Fruit fly (Drosophila melanogaster) whole organism, prepupa: ENCODE measurements around the gene Cyp313b1.

Source experiments
- CG11762 ChIP-seq: fragments of 200-800 bp; sonication (Bioruptor generic); optimal IDR thresholded peaks from 3 replicates; lab custom pipeline; 2016; ENCODE audit warnings: missing biosample characterization, missing genetic modification characterization; ENCODE audit not compliant: insufficient read depth
- CG16779 ChIP-seq: fragments of 200-800 bp; sonication (Bioruptor generic); optimal IDR thresholded peaks from 3 replicates; lab custom pipeline; 2017; ENCODE audit warnings: missing biosample characterization, mild to moderate bottlenecking, missing genetic modification characterization
- CG31627 ChIP-seq: fragments of 200-800 bp; sonication (Bioruptor generic); optimal IDR thresholded peaks from 3 replicates; lab custom pipeline; 2016; ENCODE audit warnings: missing biosample characterization, missing genetic modification characterization
- acj6 ChIP-seq: fragments of 200-800 bp; sonication (Bioruptor generic); optimal IDR thresholded peaks from 3 replicates; lab custom pipeline; 2016; ENCODE audit warnings: missing biosample characterization, missing genetic modification characterization
- dac ChIP-seq: fragments of 200-800 bp; sonication (Bioruptor generic); optimal IDR thresholded peaks from 2 replicates; lab custom pipeline; 2017; ENCODE audit warnings: missing biosample characterization, mild to moderate bottlenecking, missing genetic modification characterization
- esn ChIP-seq: fragments of 200-800 bp; sonication (Bioruptor generic); optimal IDR thresholded peaks from 2 replicates; lab custom pipeline; 2016; ENCODE audit warnings: missing biosample characterization, mild to moderate bottlenecking, missing genetic modification characterization, moderate library complexity
- fd85E ChIP-seq: fragments of 200-800 bp; sonication (Bioruptor generic); optimal IDR thresholded peaks from 3 replicates; lab custom pipeline; 2016; ENCODE audit warnings: missing biosample characterization, missing genetic modification characterization
- topi ChIP-seq: fragments of 200-800 bp; sonication (Bioruptor generic); optimal IDR thresholded peaks from 3 replicates; lab custom pipeline; 2016; ENCODE audit warnings: missing biosample characterization, missing genetic modification characterization

DNA sequence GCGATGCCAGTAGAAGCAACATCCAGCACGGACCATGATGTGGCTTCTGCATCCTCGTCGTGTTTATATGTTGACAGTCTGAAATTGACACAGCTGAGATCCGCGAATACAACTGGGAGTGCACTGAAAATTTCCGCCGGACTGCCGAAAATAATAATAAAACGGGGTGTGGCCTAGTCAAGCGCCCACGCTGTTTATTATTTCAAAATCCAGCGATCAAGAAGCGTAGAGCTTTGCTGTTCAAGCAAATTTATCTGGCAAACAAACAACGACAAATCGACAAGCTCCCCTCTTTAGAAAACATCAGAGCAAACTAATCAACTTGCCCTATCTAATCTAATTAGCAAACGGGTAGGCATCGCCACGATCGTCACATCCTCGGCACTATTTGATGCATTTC lies 8.6 kb upstream of the Cyp313b1 start:
- TF ChIP-seq CG16779 (tag; lab: Kevin White, UChicago): no peak
- no peak for TF ChIP-seq dac
- no peak for TF ChIP-seq CG31627
- no peak for TF ChIP-seq fd85E (GFP tag; lab: Kevin White, UChicago)
- TF ChIP-seq acj6 (GFP tag; lab: Kevin White, UChicago): no peak
- TF ChIP-seq esn (GFP tag; lab: Kevin White, UChicago): no peak
- TF ChIP-seq CG11762: no peak
- TF ChIP-seq topi (GFP tag; lab: Kevin White, UChicago): no peak
